Fruit fly (Drosophila melanogaster): ENCODE data around the gene shakB.

dm6 chrX:20717461-20717860, 209.4 kb downstream of the shakB start:
- TF ChIP-seq OdsH (GFP tag; optimal IDR thresholded peaks at IDR 0.05): no peak
- TF ChIP-seq GATAd (GFP tag; optimal IDR thresholded peaks at IDR 0.05): no peak
- TF ChIP-seq pan (optimal IDR thresholded peaks at IDR 0.05): no peak
- TF ChIP-seq tai (GFP tag; optimal IDR thresholded peaks at IDR 0.05): no peak
- no peak for TF ChIP-seq Dfd (GFP tag; optimal IDR thresholded peaks at IDR 0.05)
- no peak for TF ChIP-seq Dif (GFP tag; optimal IDR thresholded peaks at IDR 0.05; ENCODE audit: partially characterized antibody)
- TF ChIP-seq sv (GFP tag; optimal IDR thresholded peaks at IDR 0.05): no peak
- no peak for TF ChIP-seq lola (GFP tag; optimal IDR thresholded peaks at IDR 0.05)
- no peak for TF ChIP-seq Abd-B (GFP tag; optimal IDR thresholded peaks at IDR 0.05)
- TF ChIP-seq Jra (GFP tag; optimal IDR thresholded peaks at IDR 0.05): no peak
- no peak for TF ChIP-seq ey (GFP tag; optimal IDR thresholded peaks at IDR 0.05)
- no peak for TF ChIP-seq h (GFP tag; optimal IDR thresholded peaks at IDR 0.05)

Data from whole organism, wandering third instar larva.